Fruit fly (Drosophila melanogaster): ENCODE data around the gene Cpr78Cc.

The Cpr78Cc gene

DNA sequence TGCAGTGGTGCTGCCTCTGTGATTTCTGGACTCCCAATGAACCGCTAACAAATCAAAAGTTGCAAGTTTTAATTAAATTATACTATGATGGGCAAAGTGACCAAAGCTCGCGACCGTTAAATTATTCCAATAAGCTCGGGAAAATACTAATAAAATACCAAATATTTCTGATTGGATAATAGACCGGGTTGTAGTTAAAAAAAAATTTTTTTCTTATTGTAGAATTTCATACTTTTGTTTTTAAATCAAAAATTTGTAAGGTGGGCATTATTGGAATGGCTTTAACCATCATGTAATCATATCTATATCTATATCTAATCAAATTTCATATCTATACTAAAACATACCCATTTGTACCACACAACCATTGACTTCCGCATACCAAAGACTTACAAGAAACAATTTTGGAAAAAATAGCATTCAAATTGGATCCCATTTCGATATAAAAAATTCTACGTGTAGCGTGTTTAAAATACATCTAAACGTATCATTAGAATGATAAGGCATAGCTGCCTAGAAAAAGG, 32.5 kb upstream of the Cpr78Cc start, which contains the start of gene CG9391:
Gene CG9391 (minus strand): TSS at position 474 of the 524 bp plus-strand sequence.
- TF ChIP-seq CG34406 (GFP tag; optimal IDR thresholded peaks at IDR 0.05) (no peak), Blimp-1 (GFP tag; optimal IDR thresholded peaks at IDR 0.05) (no peak), CG3919 (GFP tag; optimal IDR thresholded peaks at IDR 0.05) (no peak), CG15336 (GFP tag; IDR thresholded peaks at IDR 0.05) (no peak), eg (GFP tag; IDR thresholded peaks at IDR 0.05) (no peak), svp (GFP tag) (peak; percentile 57)

DNA sequence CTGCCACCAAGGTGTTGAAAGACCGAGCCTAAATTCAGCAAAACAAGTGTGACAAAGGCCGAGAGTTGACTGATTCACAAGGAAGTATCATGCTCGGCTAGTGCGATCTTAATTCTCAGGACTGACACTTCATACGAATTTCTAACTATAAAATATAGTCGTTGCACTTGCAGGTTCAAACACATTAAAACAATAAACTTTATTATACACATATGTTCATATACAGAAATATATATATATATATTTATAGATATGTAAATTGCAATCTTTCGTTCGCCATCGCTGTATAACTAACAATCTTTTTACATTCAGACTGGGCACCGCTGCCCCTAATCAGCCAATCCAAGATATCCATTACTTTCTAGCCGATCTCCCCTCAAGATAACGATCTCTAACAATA, 29.9 kb upstream of the Cpr78Cc start, which contains the start of gene CG9389:
Gene CG9389 (minus strand): TSS at position 101 of the 400 bp plus-strand sequence.
- TF ChIP-seq Lpt (GFP tag; optimal IDR thresholded peaks at IDR 0.05) (no peak), topi (GFP tag; optimal IDR thresholded peaks at IDR 0.05) (no peak), CG8632 (GFP tag; optimal IDR thresholded peaks at IDR 0.05) (no peak), cyc (GFP tag; optimal IDR thresholded peaks at IDR 0.05) (no peak), fkh (GFP tag; optimal IDR thresholded peaks at IDR 0.05) (no peak), Gug (GFP tag; IDR thresholded peaks at IDR 0.05) (no peak), CG8319 (GFP tag; optimal IDR thresholded peaks at IDR 0.05) (no peak), Hr38 (GFP tag; optimal IDR thresholded peaks at IDR 0.05) (no peak), CG10669 (GFP tag; optimal IDR thresholded peaks at IDR 0.05) (no peak), spab (GFP tag; optimal IDR thresholded peaks at IDR 0.05) (no peak), CG6792 (GFP tag; optimal IDR thresholded peaks at IDR 0.05) (no peak), esn (GFP tag; optimal IDR thresholded peaks at IDR 0.05) (no peak), CG32006 (GFP tag; optimal IDR thresholded peaks at IDR 0.05) (no peak), CG6854 (GFP tag; optimal IDR thresholded peaks at IDR 0.05) (no peak), Sox15 (GFP tag; optimal IDR thresholded peaks at IDR 0.05) (no peak), CG11294 (GFP tag; IDR thresholded peaks at IDR 0.05) (no peak), Sox102F (GFP tag; optimal IDR thresholded peaks at IDR 0.05) (no peak), CG1621 (tag; optimal IDR thresholded peaks at IDR 0.05) (no peak), lz (GFP tag; optimal IDR thresholded peaks at IDR 0.05) (no peak), Sox14 (GFP tag; optimal IDR thresholded peaks at IDR 0.05) (no peak)

DNA sequence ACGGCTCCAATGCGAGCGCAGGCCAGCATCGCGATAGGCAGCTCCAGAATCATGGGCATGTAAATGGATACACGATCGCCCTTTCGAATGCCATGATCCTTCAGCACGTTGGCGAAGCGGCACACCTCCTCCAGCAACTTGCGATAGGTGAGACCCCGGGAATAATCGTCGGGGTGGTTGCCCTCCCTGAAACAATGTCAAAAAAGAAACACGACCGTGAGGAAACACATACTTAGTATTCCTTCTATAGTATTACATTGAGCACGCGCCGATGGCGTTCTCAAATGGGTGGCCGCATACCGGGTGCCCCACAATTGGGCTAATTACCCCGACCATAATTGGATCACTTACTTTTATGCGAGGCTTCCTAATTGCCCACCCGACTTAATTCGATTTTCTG, 26.9 kb upstream of the Cpr78Cc start:
- TF ChIP-seq CG8119 (GFP tag; IDR thresholded peaks at IDR 0.05) (no peak), Sox14 (GFP tag; optimal IDR thresholded peaks at IDR 0.05) (no peak), svp (GFP tag) (peak; percentile 95), salr (GFP tag; optimal IDR thresholded peaks at IDR 0.05) (no peak), Eip78C (GFP tag) (no peak), acj6 (GFP tag; optimal IDR thresholded peaks at IDR 0.05) (no peak), CG34406 (GFP tag; optimal IDR thresholded peaks at IDR 0.05) (no peak)

DNA sequence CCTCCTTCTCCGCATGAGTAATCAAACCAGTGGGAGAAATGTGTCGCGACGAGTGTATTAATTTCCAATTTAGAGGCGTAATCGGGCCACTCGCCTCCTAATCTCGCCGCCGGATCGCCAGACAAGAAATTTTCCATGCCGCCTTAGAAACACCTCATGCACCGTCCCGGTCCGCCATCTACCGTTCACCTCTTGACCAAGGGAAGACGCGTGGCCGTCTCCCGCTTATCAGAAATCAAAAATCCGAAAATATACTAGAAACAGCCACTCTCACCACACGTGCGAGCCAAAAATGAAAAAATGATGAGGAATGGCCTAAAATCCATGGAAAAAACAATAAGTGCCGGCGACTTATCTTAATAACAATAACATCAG, 24.5 kb upstream of the Cpr78Cc start:
- TF ChIP-seq svp (GFP tag) (peak; percentile 69), CG10631 (GFP tag; optimal IDR thresholded peaks at IDR 0.05) (no peak), vri (GFP tag; optimal IDR thresholded peaks at IDR 0.05) (no peak)

DNA sequence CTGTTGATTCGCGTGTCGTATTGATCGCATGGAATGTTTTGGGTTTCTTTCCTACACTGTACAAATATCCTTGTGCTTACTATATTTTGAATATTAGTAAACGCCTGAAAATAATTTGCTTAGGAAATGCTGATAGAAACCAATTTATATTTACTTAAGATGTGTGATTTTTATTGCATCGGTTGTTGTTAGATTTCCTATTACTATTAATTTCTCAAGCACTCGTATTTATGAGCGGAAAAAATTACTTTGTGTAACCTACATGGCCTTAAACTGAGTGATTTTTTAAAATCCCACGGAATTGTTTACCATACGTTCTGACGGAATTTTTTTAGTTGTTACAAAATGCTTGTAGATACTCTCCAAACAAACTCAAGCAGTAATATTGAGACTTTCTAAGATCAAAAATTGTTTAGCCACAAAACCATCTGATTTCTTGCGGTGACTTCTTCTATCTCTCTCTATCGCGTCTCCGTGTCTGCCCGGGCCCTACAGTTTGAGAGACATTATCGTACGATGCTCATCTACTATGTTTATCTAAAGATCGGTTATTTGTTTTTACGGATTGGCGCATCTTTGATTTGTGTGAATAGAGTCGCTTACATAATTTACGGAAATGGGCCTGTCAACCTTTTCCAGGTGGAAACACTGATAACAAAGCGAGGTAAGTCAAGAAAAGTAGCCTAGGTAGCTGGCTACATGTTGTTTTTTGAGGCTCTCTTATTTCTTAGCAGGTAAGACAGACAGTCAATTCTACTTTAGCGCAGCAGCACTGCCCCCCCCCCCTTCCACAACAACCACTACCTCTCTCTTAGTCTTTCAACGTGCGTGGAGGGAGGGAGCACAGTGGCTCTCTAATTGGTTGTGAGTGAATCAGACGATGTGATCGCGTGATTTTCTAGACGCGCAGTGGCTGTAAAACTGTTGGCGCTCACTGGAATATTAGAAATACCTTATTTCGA, 23.8 kb upstream of the Cpr78Cc start:
- TF ChIP-seq salr (GFP tag; optimal IDR thresholded peaks at IDR 0.05) = no peak
- no peak for TF ChIP-seq CG9139 (GFP tag; optimal IDR thresholded peaks at IDR 0.05)
- TF ChIP-seq net (GFP tag; optimal IDR thresholded peaks at IDR 0.05) = no peak
- TF ChIP-seq Eip75B (GFP tag; optimal IDR thresholded peaks at IDR 0.05) = peak; percentile 52
- TF ChIP-seq CG16779 (tag; optimal IDR thresholded peaks at IDR 0.05) = no peak
- TF ChIP-seq CG8632 (GFP tag; optimal IDR thresholded peaks at IDR 0.05) = peak; percentile 8
- peak; percentile 49 for TF ChIP-seq acj6 (GFP tag; optimal IDR thresholded peaks at IDR 0.05)
- TF ChIP-seq CG10669 (GFP tag; optimal IDR thresholded peaks at IDR 0.05) = no peak
- TF ChIP-seq CG10631 (GFP tag; optimal IDR thresholded peaks at IDR 0.05) = peak; percentile 43
- peak; percentile 63 for TF ChIP-seq Met (GFP tag; optimal IDR thresholded peaks at IDR 0.05)
- TF ChIP-seq pdm3 (GFP tag; optimal IDR thresholded peaks at IDR 0.05) = peak; percentile 45
- TF ChIP-seq Hr4 (GFP tag; optimal IDR thresholded peaks at IDR 0.05) = no peak
- TF ChIP-seq CG7368 (GFP tag; optimal IDR thresholded peaks at IDR 0.05) = no peak
- no peak for TF ChIP-seq Blimp-1 (GFP tag; optimal IDR thresholded peaks at IDR 0.05)
- TF ChIP-seq CG31627 (GFP tag; optimal IDR thresholded peaks at IDR 0.05) = peak; percentile 42
- TF ChIP-seq Eip78C (GFP tag) = peak; percentile 95
- TF ChIP-seq CG8319 (GFP tag; optimal IDR thresholded peaks at IDR 0.05) = no peak
- TF ChIP-seq fd59A (GFP tag; optimal IDR thresholded peaks at IDR 0.05) = no peak
- peak; percentile 1 for TF ChIP-seq CG11902 (GFP tag; optimal IDR thresholded peaks at IDR 0.05)
